Fruit fly (Drosophila melanogaster): Measurements from ENCODE around the gene CG15024.

The CG15024 gene

dm6 chr3L:4417543-4417942 is 46.1 kb downstream of the CG15024 start:
- no peak for TF ChIP-seq Myc (optimal IDR thresholded peaks at IDR 0.05)
- TF ChIP-seq Sin3A (optimal IDR thresholded peaks at IDR 0.05) = no peak
- no peak for TF ChIP-seq psq (optimal IDR thresholded peaks at IDR 0.05)
- TF ChIP-seq h (optimal IDR thresholded peaks at IDR 0.05) = no peak
- no peak for TF ChIP-seq insv (optimal IDR thresholded peaks at IDR 0.05)
- no peak for TF ChIP-seq ttk (optimal IDR thresholded peaks at IDR 0.05)

dm6 chr3L:4417068-4417467 is 46.6 kb downstream of the CG15024 start:
- TF ChIP-seq ttk (optimal IDR thresholded peaks at IDR 0.05) (no peak), psq (optimal IDR thresholded peaks at IDR 0.05) (no peak), insv (optimal IDR thresholded peaks at IDR 0.05) (no peak), h (optimal IDR thresholded peaks at IDR 0.05) (no peak), Myc (optimal IDR thresholded peaks at IDR 0.05) (no peak), Sin3A (optimal IDR thresholded peaks at IDR 0.05) (no peak)

DNA sequence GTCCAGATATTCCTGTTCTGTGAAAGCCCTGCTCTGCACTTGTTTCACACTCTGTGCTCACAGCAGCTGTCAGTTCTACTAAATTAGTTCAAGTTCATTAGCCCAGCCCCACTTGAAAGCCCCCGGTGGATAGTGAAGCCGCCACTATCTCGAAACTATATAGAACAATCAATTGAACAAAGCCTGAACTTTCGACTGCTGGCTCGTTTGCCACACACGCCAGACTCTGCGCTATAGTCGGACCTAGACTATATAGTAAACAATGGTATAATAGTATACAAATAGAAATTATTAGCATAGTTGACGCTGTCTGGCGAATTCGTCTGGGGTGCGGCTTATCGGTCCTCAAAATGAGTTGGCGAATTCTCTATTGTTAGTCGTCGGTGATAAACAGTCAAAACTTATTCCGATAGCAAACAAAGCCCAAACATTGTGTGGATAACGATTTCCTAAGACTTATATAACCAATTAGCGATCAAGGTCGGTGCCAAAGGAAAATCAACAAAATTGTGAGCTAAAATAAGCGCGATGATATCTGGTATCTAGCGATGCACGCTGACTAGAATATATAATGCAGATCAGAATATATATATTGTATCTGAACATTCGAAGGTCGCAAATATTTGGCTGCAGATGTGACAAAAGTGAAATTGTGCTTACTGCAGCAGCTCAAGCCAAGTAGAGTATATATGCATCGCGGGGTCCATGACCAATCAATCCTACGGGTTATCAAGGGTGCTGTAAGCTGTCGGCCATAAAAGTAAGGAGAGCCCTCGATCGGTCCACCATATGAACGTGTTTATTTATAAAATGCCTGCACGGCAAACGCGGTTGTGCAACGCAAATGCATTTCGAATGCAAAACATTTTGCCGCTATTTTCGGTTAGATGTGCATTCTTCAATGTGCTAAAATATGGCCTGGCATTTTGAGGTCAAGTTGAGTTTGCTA is 48.0 kb downstream of the CG15024 start:
- TF ChIP-seq h (optimal IDR thresholded peaks at IDR 0.05) (no peak), psq (optimal IDR thresholded peaks at IDR 0.05) (no peak), Myc (optimal IDR thresholded peaks at IDR 0.05) (no peak), insv (optimal IDR thresholded peaks at IDR 0.05) (no peak), ttk (optimal IDR thresholded peaks at IDR 0.05) (no peak), Sin3A (optimal IDR thresholded peaks at IDR 0.05) (no peak)

dm6 chr3L:4414579-4414978 is 49.0 kb downstream of the CG15024 start:
- TF ChIP-seq Myc (optimal IDR thresholded peaks at IDR 0.05) (no peak), Sin3A (optimal IDR thresholded peaks at IDR 0.05) (no peak), insv (optimal IDR thresholded peaks at IDR 0.05) (no peak), ttk (optimal IDR thresholded peaks at IDR 0.05) (no peak), h (optimal IDR thresholded peaks at IDR 0.05) (no peak), psq (optimal IDR thresholded peaks at IDR 0.05) (no peak)

DNA sequence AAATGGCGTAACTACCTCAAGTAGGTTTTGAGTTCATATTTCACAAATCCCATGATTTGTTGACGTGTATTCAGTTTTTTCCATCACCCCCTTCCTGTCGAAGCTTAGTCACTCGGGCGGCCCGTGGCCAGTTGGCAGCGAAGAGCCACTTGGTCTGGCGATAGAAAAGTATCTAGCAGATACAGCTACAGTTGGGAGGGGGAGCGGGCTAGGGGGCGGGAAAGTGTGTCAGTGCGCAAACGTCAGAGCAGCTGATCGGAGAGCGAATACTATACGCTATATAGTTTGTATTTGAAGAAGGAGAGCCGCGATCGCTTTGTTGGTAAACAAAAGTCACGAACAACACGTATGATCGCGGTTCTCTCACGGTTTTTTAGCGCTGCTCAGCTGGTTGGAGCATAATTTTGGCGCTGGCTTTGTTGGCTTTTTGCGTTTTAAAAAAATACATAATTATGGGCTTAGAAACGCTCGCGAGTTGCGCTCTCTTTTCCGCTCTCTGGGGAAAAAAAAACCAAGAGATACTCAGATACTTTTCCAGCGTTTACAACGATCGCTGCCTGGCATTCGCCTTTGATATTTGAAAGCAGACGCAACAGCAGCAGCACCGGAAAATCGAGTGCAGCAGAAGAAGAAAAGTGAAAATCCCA is 49.7 kb downstream of the CG15024 start:
- TF ChIP-seq psq (optimal IDR thresholded peaks at IDR 0.05) (no peak), Sin3A (optimal IDR thresholded peaks at IDR 0.05) (no peak), insv (optimal IDR thresholded peaks at IDR 0.05) (no peak)

DNA sequence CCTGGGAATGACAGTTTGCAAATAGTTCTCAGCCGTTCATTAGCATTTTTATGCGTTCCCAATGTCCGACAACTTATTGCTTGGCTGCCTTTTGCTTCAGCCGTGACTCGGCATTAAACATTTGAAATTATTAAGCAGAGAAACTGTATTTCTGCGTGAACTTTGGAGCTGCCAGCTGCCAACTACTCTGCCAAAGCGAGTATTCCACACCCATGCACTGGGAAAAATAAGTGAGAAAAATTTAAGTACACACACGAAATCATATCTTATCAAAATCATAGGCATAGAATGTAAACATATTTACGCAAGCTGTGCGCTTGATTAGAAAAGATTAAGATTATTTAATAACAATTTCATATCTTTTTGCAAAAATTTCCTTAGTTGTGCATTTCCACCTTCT is 50.6 kb downstream of the CG15024 start:
- no peak for TF ChIP-seq insv (optimal IDR thresholded peaks at IDR 0.05)
- TF ChIP-seq Myc (optimal IDR thresholded peaks at IDR 0.05) = no peak
- no peak for TF ChIP-seq psq (optimal IDR thresholded peaks at IDR 0.05)
- no peak for TF ChIP-seq ttk (optimal IDR thresholded peaks at IDR 0.05)
- no peak for TF ChIP-seq Sin3A (optimal IDR thresholded peaks at IDR 0.05)
- no peak for TF ChIP-seq h (optimal IDR thresholded peaks at IDR 0.05)
